Fruit fly (Drosophila melanogaster) whole organism, adult: Measurements from ENCODE around the gene Osi5.

ENCODE experiments used
- CG11617 ChIP-seq: fragments of 200-800 bp; sonication (Bioruptor generic); optimal IDR thresholded peaks from 2 replicates; lab custom pipeline; 2017; ENCODE audit warnings: mild to moderate bottlenecking, missing biosample characterization, missing genetic modification reagents, missing genetic modification characterization
- CG12768 ChIP-seq: fragments of 200-800 bp; sonication (Bioruptor generic); optimal IDR thresholded peaks from 2 replicates; lab custom pipeline; 2017; ENCODE audit warnings: missing biosample characterization, missing genetic modification characterization, mild to moderate bottlenecking, moderate library complexity, missing genetic modification reagents
- CG14711 ChIP-seq: fragments of 200-800 bp; sonication (Bioruptor generic); optimal IDR thresholded peaks from 2 replicates; lab custom pipeline; 2018; ENCODE audit warnings: missing biosample characterization, mild to moderate bottlenecking, missing genetic modification characterization, moderate library complexity
- CG1620 ChIP-seq: fragments of 200-800 bp; sonication (Bioruptor generic); optimal IDR thresholded peaks from 2 replicates; lab custom pipeline; 2016; ENCODE audit warnings: missing biosample characterization, missing genetic modification characterization
- CG33017 ChIP-seq: fragments of 200-800 bp; sonication (Bioruptor generic); optimal IDR thresholded peaks from 2 replicates; lab custom pipeline; 2018; ENCODE audit warnings: missing biosample characterization, mild to moderate bottlenecking, missing genetic modification characterization, moderate library complexity
- CG5204 ChIP-seq: fragments of 200-800 bp; sonication (Bioruptor generic); optimal IDR thresholded peaks from 2 replicates; lab custom pipeline; 2016; ENCODE audit warnings: missing biosample characterization, missing genetic modification characterization
- CG7045 ChIP-seq: fragments of 200-800 bp; sonication (Bioruptor generic); optimal IDR thresholded peaks from 2 replicates; lab custom pipeline; 2017; ENCODE audit warnings: missing biosample characterization, mild to moderate bottlenecking, missing genetic modification characterization
- CG7101 ChIP-seq: fragments of 200-800 bp; sonication (Bioruptor generic); optimal IDR thresholded peaks from 2 replicates; lab custom pipeline; 2018; ENCODE audit warnings: missing biosample characterization, mild to moderate bottlenecking, missing genetic modification characterization, moderate library complexity
- Clk ChIP-seq: fragments of 200-800 bp; sonication (Bioruptor generic); optimal IDR thresholded peaks from 2 replicates; lab custom pipeline; 2017; ENCODE audit warnings: missing biosample characterization, missing genetic modification characterization
- Crg-1 ChIP-seq: fragments of 200-800 bp; sonication (Bioruptor generic); optimal IDR thresholded peaks from 2 replicates; lab custom pipeline; 2016; ENCODE audit warnings: missing biosample characterization, missing genetic modification characterization
- Hr96 ChIP-seq: fragments of 200-800 bp; sonication (Bioruptor generic); optimal IDR thresholded peaks from 2 replicates; lab custom pipeline; 2016; ENCODE audit warnings: missing biosample characterization, missing genetic modification characterization
- Mnt ChIP-seq: fragments of 200-800 bp; sonication (Bioruptor generic); optimal IDR thresholded peaks from 2 replicates; lab custom pipeline; 2016; ENCODE audit warnings: missing biosample characterization, mild to moderate bottlenecking, missing genetic modification characterization
- bab1 ChIP-seq: fragments of 200-800 bp; sonication (Bioruptor generic); optimal IDR thresholded peaks from 3 replicates; lab custom pipeline; 2019; ENCODE audit warnings: missing biosample characterization, mild to moderate bottlenecking, missing genetic modification characterization, moderate library complexity
- cic ChIP-seq: fragments of 200-800 bp; sonication (Bioruptor generic); optimal IDR thresholded peaks from 2 replicates; lab custom pipeline; 2017; ENCODE audit warnings: missing biosample characterization, mild to moderate bottlenecking, missing genetic modification characterization, moderate library complexity
- cnc ChIP-seq, 2 experiments: fragments of >200 bp; optimal IDR thresholded peaks; 2 replicates each; lab custom pipeline; 2017
- kay ChIP-seq: fragments of 200-800 bp; sonication (Bioruptor generic); peaks from one replicate; lab custom pipeline; 2016; ENCODE audit warnings: missing biosample characterization, missing genetic modification characterization, borderline replicate concordance
- ovo ChIP-seq: fragments of 200-800 bp; sonication (Bioruptor generic); optimal IDR thresholded peaks from 2 replicates; lab custom pipeline; 2016; ENCODE audit warnings: missing biosample characterization, missing genetic modification characterization
- pad ChIP-seq: fragments of 200-800 bp; sonication (Bioruptor generic); optimal IDR thresholded peaks from 3 replicates; lab custom pipeline; 2017; ENCODE audit warnings: missing biosample characterization, missing genetic modification characterization, mild to moderate bottlenecking, moderate library complexity, missing genetic modification reagents
- tj ChIP-seq: fragments of 200-800 bp; sonication (Bioruptor generic); optimal IDR thresholded peaks from 3 replicates; lab custom pipeline; 2017; ENCODE audit warnings: missing biosample characterization, mild to moderate bottlenecking, missing genetic modification characterization, moderate library complexity
- toe ChIP-seq: fragments of 200-800 bp; sonication (Bioruptor generic); optimal IDR thresholded peaks from 2 replicates; lab custom pipeline; 2016; ENCODE audit warnings: missing biosample characterization, missing genetic modification characterization

The Osi5 gene

dm6 chr3R:6203000-6203399 is 24.3 kb upstream of the Osi5 start:
- TF ChIP-seq kay (GFP tag; lab: Kevin White, UChicago) (no peak), cnc (optimal IDR thresholded peaks at IDR 0.05; lab: Kevin White, UChicago) (no peak), Mnt (GFP tag; lab: Kevin White, UChicago) (no peak), CG12768 (GFP tag; lab: Kevin White, UChicago) (no peak), tj (GFP tag; lab: Kevin White, UChicago) (no peak)

- no peak for TF ChIP-seq pad (GFP tag; lab: Kevin White, UChicago)
- TF ChIP-seq CG33017 (tag; lab: Kevin White, UChicago): no peak
- TF ChIP-seq Hr96 (GFP tag; lab: Kevin White, UChicago): no peak
- TF ChIP-seq ovo (GFP tag; lab: Kevin White, UChicago): no peak
- TF ChIP-seq cic: no peak
- no peak for TF ChIP-seq CG5204
- no peak for TF ChIP-seq CG1620 (GFP tag; lab: Kevin White, UChicago)
- no peak for TF ChIP-seq toe (GFP tag; lab: Kevin White, UChicago)
- TF ChIP-seq CG14711 (tag; lab: Kevin White, UChicago): no peak
- no peak for TF ChIP-seq CG12768 (GFP tag; lab: Kevin White, UChicago)
- TF ChIP-seq cnc (optimal IDR thresholded peaks at IDR 0.05; lab: Kevin White, UChicago): no peak
- no peak for TF ChIP-seq CG7045 (GFP tag; lab: Kevin White, UChicago)
- TF ChIP-seq CG11617 (GFP tag; lab: Kevin White, UChicago): no peak
- TF ChIP-seq Clk (GFP tag; lab: Kevin White, UChicago): no peak
- no peak for TF ChIP-seq kay (GFP tag; lab: Kevin White, UChicago)
- TF ChIP-seq Crg-1 (GFP tag; lab: Kevin White, UChicago): no peak
These were observed 18.2 kb upstream of the Osi5 start, which contains the start of gene Osi2 for dm6 chr3R:6209073-6209472. Gene Osi2 (plus strand): TSS chr3R:6209373.

- no peak for TF ChIP-seq bab1
- TF ChIP-seq Hr96 (GFP tag; lab: Kevin White, UChicago): no peak
- TF ChIP-seq cic: no peak
These were observed 16.9 kb upstream of the Osi5 start for dm6 chr3R:6210266-6211040.

dm6 chr3R:6211041-6211377 is 16.3 kb upstream of the Osi5 start:
- TF ChIP-seq CG5204 (no peak), Hr96 (GFP tag; lab: Kevin White, UChicago) (no peak), CG7101 (tag; lab: Kevin White, UChicago) (no peak), CG1620 (GFP tag; lab: Kevin White, UChicago) (no peak), cnc (optimal IDR thresholded peaks at IDR 0.05; lab: Kevin White, UChicago) (no peak), toe (GFP tag; lab: Kevin White, UChicago) (no peak), CG33017 (tag; lab: Kevin White, UChicago) (no peak), pad (GFP tag; lab: Kevin White, UChicago) (no peak), CG14711 (tag; lab: Kevin White, UChicago) (no peak), tj (GFP tag; lab: Kevin White, UChicago) (no peak)

- TF ChIP-seq bab1 (no peak), cic (no peak), CG11617 (GFP tag; lab: Kevin White, UChicago) (no peak), kay (GFP tag; lab: Kevin White, UChicago) (no peak), toe (GFP tag; lab: Kevin White, UChicago) (no peak), CG33017 (tag; lab: Kevin White, UChicago) (no peak), Mnt (GFP tag; lab: Kevin White, UChicago) (no peak)
These were observed 13.1 kb upstream of the Osi5 start for dm6 chr3R:6214227-6214626.

dm6 chr3R:6215053-6215882 is 12.0 kb upstream of the Osi5 start, which contains the start of gene Osi3:
Gene Osi3 (plus strand): TSS chr3R:6215832.
- TF ChIP-seq CG5204 (no peak), pad (GFP tag; lab: Kevin White, UChicago) (no peak), CG33017 (tag; lab: Kevin White, UChicago) (no peak), ovo (GFP tag; lab: Kevin White, UChicago) (no peak), CG7101 (tag; lab: Kevin White, UChicago) (no peak), Mnt (GFP tag; lab: Kevin White, UChicago) (no peak), cnc (optimal IDR thresholded peaks at IDR 0.05; lab: Kevin White, UChicago) (no peak), Hr96 (GFP tag; lab: Kevin White, UChicago) (no peak), CG14711 (tag; lab: Kevin White, UChicago) (no peak), CG7045 (GFP tag; lab: Kevin White, UChicago) (no peak)
